Fruit fly (Drosophila melanogaster) whole organism, embryonic: ENCODE results near the gene CG14561.

Source experiments
- CG10209 ChIP-seq: fragments of 200-800 bp; sonication (Bioruptor generic); optimal IDR thresholded peaks from 3 replicates; lab custom pipeline; 2017; ENCODE audit warnings: missing biosample characterization, mild to moderate bottlenecking, missing genetic modification characterization, missing genetic modification reagents
- CG12744 ChIP-seq: fragments of 200-800 bp; sonication (Bioruptor generic); optimal IDR thresholded peaks from 2 replicates; lab custom pipeline; 2016; ENCODE audit warnings: missing biosample characterization, missing genetic modification characterization
- CG13894 ChIP-seq: fragments of 200-800 bp; sonication (Bioruptor generic); optimal IDR thresholded peaks from 3 replicates; lab custom pipeline; 2018; ENCODE audit warnings: missing biosample characterization, mild to moderate bottlenecking, missing genetic modification characterization, moderate library complexity
- CG1647 ChIP-seq: fragments of 200-800 bp; sonication (Bioruptor generic); optimal IDR thresholded peaks from 3 replicates; lab custom pipeline; 2016; ENCODE audit warnings: missing biosample characterization, missing genetic modification characterization
- CG17186 ChIP-seq: fragments of 200-800 bp; sonication (Bioruptor generic); optimal IDR thresholded peaks from 3 replicates; lab custom pipeline; 2017; ENCODE audit warnings: missing biosample characterization, missing genetic modification reagents, missing genetic modification characterization
- CG18599 ChIP-seq: fragments of 200-800 bp; sonication (Bioruptor generic); optimal IDR thresholded peaks from 3 replicates; lab custom pipeline; 2017; ENCODE audit warnings: missing biosample characterization, missing genetic modification characterization, mild to moderate bottlenecking, moderate library complexity, missing genetic modification reagents
- CG31224 ChIP-seq: fragments of 200-800 bp; sonication (Bioruptor generic); IDR thresholded peaks from 2 replicates; pipeline ENCODE4 v1.3.6; 2022; ENCODE audit warnings: missing biosample characterization, missing genetic modification characterization
- CG32532 ChIP-seq: fragments of 200-800 bp; sonication (Bioruptor generic); IDR thresholded peaks from 2 replicates; pipeline ENCODE4 v1.3.6; 2022; ENCODE audit warnings: missing biosample characterization, missing genetic modification characterization
- CG3726 ChIP-seq: fragments of 200-800 bp; sonication (Bioruptor generic); IDR thresholded peaks from 3 replicates; pipeline ENCODE4, ENCODE4 v1.3.6; 2022; ENCODE audit warnings: missing biosample characterization, missing genetic modification characterization
- CG42726 ChIP-seq: fragments of 200-800 bp; sonication (Bioruptor generic); IDR thresholded peaks from 2 replicates; pipeline ENCODE4 v1.3.6; 2022; ENCODE audit warnings: missing biosample characterization, missing genetic modification characterization; ENCODE audit not compliant: partially characterized antibody
- CG4328 ChIP-seq: fragments of 200-800 bp; sonication (Bioruptor generic); optimal IDR thresholded peaks from 3 replicates; lab custom pipeline; 2017; ENCODE audit warnings: missing biosample characterization, missing genetic modification reagents, missing genetic modification characterization
- CG6683 ChIP-seq: fragments of 200-800 bp; sonication (Bioruptor generic); optimal IDR thresholded peaks from 2 replicates; lab custom pipeline; 2017; ENCODE audit warnings: missing biosample characterization, mild to moderate bottlenecking, missing genetic modification characterization, missing genetic modification reagents
- CG6791 ChIP-seq: fragments of 200-800 bp; sonication (Bioruptor generic); IDR thresholded peaks from 3 replicates; pipeline ENCODE4 v1.3.6; 2022; ENCODE audit warnings: missing biosample characterization, missing genetic modification characterization; ENCODE audit not compliant: partially characterized antibody
- CG9932 ChIP-seq: fragments of 200-800 bp; sonication (Bioruptor generic); IDR thresholded peaks from 2 replicates; pipeline ENCODE4 v1.3.6; 2022; ENCODE audit warnings: missing biosample characterization, missing genetic modification characterization
- Dip3 ChIP-seq: fragments of 200-800 bp; sonication (Bioruptor generic); optimal IDR thresholded peaks from 3 replicates; lab custom pipeline; 2016; ENCODE audit warnings: missing biosample characterization, missing genetic modification characterization
- Fer3 ChIP-seq: fragments of 200-800 bp; sonication (Bioruptor generic); optimal IDR thresholded peaks from 2 replicates; lab custom pipeline; 2018; ENCODE audit warnings: missing biosample characterization, mild to moderate bottlenecking, missing genetic modification characterization, moderate library complexity
- Gsc ChIP-seq: fragments of 200-800 bp; sonication (Bioruptor generic); IDR thresholded peaks from 2 replicates; pipeline ENCODE4 v1.3.6; 2022; ENCODE audit warnings: missing biosample characterization, missing genetic modification characterization
- Hr39 ChIP-seq: fragments of >200 bp; optimal IDR thresholded peaks from 2 replicates; lab custom pipeline; 2017
- Lim3 ChIP-seq: fragments of 200-800 bp; sonication (Bioruptor generic); IDR thresholded peaks from 2 replicates; pipeline ENCODE4 v1.3.6; 2022; ENCODE audit warnings: missing biosample characterization, missing genetic modification characterization
- Nf-YB ChIP-seq: fragments of 200-800 bp; sonication (Bioruptor generic); optimal IDR thresholded peaks from 3 replicates; lab custom pipeline; 2019; ENCODE audit warnings: missing biosample characterization, mild to moderate bottlenecking, missing genetic modification characterization, moderate library complexity
- Sry-β ChIP-seq: fragments of 200-800 bp; sonication (Bioruptor generic); optimal IDR thresholded peaks from 2 replicates; lab custom pipeline; 2018; ENCODE audit warnings: missing biosample characterization, mild to moderate bottlenecking, missing genetic modification characterization, moderate library complexity
- Ssrp ChIP-seq: fragments of 200-800 bp; sonication (Bioruptor generic); optimal IDR thresholded peaks from 2 replicates; lab custom pipeline; 2018; ENCODE audit warnings: missing biosample characterization, mild to moderate bottlenecking, missing genetic modification characterization, moderate library complexity
- Vsx1 ChIP-seq: fragments of 200-800 bp; sonication (Bioruptor generic); optimal IDR thresholded peaks from 2 replicates; lab custom pipeline; 2017; ENCODE audit warnings: missing biosample characterization, mild to moderate bottlenecking, missing genetic modification characterization, missing genetic modification reagents
- Xbp1 ChIP-seq: fragments of 200-800 bp; sonication (Bioruptor generic); optimal IDR thresholded peaks from 3 replicates; lab custom pipeline; 2016; ENCODE audit warnings: missing biosample characterization, mild to moderate bottlenecking, missing genetic modification characterization
- YL-1 ChIP-seq: fragments of 200-800 bp; sonication (Bioruptor generic); optimal IDR thresholded peaks from 3 replicates; lab custom pipeline; 2017; ENCODE audit warnings: missing biosample characterization, mild to moderate bottlenecking, missing genetic modification characterization
- ac ChIP-seq: fragments of 200-800 bp; sonication (Bioruptor generic); optimal IDR thresholded peaks from 3 replicates; lab custom pipeline; 2017; ENCODE audit warnings: missing biosample characterization, mild to moderate bottlenecking, missing genetic modification characterization
- ato ChIP-seq: fragments of 200-800 bp; sonication (Bioruptor generic); IDR thresholded peaks from 2 replicates; pipeline ENCODE4 v1.3.6; 2022; ENCODE audit warnings: missing biosample characterization, missing genetic modification characterization; ENCODE audit not compliant: partially characterized antibody
- bcd ChIP-seq: fragments of 200-800 bp; sonication (Bioruptor generic); optimal IDR thresholded peaks from 2 replicates; lab custom pipeline; 2017; ENCODE audit warnings: missing biosample characterization, mild to moderate bottlenecking, missing genetic modification characterization
- chinmo ChIP-seq: fragments of 200-800 bp; sonication (Bioruptor generic); IDR thresholded peaks from 4 replicates; pipeline ENCODE4 v1.3.6; 2022; ENCODE audit warnings: missing biosample characterization, missing genetic modification characterization; ENCODE audit not compliant: partially characterized antibody
- crc ChIP-seq: fragments of 200-800 bp; sonication (Bioruptor generic); optimal IDR thresholded peaks from 2 replicates; lab custom pipeline; 2016; ENCODE audit warnings: missing biosample characterization, missing genetic modification characterization
- cwo ChIP-seq: fragments of 200-800 bp; sonication (Bioruptor generic); optimal IDR thresholded peaks from 3 replicates; lab custom pipeline; 2017; ENCODE audit warnings: missing biosample characterization, missing genetic modification characterization, mild to moderate bottlenecking, moderate library complexity, missing genetic modification reagents
- dmrt11E ChIP-seq: fragments of 200-800 bp; sonication (Bioruptor generic); optimal IDR thresholded peaks from 3 replicates; lab custom pipeline; 2018; ENCODE audit warnings: missing biosample characterization, mild to moderate bottlenecking, missing genetic modification characterization, moderate library complexity
- emc ChIP-seq: fragments of 200-800 bp; sonication (Bioruptor generic); optimal IDR thresholded peaks from 2 replicates; lab custom pipeline; 2016; ENCODE audit warnings: missing biosample characterization, missing genetic modification characterization
- gce ChIP-seq: fragments of 200-800 bp; sonication (Bioruptor generic); IDR thresholded peaks from 3 replicates; pipeline ENCODE4 v1.3.6; 2022; ENCODE audit warnings: missing biosample characterization, missing genetic modification characterization
- gfzf ChIP-seq: fragments of 200-800 bp; sonication (Bioruptor generic); optimal IDR thresholded peaks from 2 replicates; lab custom pipeline; 2016; ENCODE audit warnings: missing biosample characterization, mild to moderate bottlenecking, missing genetic modification characterization, moderate library complexity
- grn ChIP-seq: fragments of 200-800 bp; sonication (Bioruptor generic); optimal IDR thresholded peaks from 3 replicates; lab custom pipeline; 2017; ENCODE audit warnings: missing biosample characterization, missing genetic modification characterization
- gt ChIP-seq: fragments of 200-800 bp; sonication (Bioruptor generic); IDR thresholded peaks from 2 replicates; pipeline ENCODE4 v1.3.6; 2022; ENCODE audit warnings: missing biosample characterization, missing genetic modification characterization
- inv ChIP-seq: fragments of 200-800 bp; sonication (Bioruptor generic); IDR thresholded peaks from 2 replicates; pipeline ENCODE4 v1.3.6; 2022; ENCODE audit warnings: missing biosample characterization, missing genetic modification characterization; ENCODE audit not compliant: partially characterized antibody
- kay ChIP-seq: fragments of 200-800 bp; sonication (Bioruptor generic); optimal IDR thresholded peaks from 2 replicates; lab custom pipeline; 2016; ENCODE audit warnings: missing biosample characterization, missing genetic modification characterization
- lab ChIP-seq: fragments of 200-800 bp; sonication (Bioruptor generic); optimal IDR thresholded peaks from 3 replicates; lab custom pipeline; 2017; ENCODE audit warnings: missing biosample characterization, missing genetic modification characterization, mild to moderate bottlenecking, moderate library complexity, missing genetic modification reagents
- lbe ChIP-seq: fragments of 200-800 bp; sonication (Bioruptor generic); optimal IDR thresholded peaks from 2 replicates; lab custom pipeline; 2016; ENCODE audit warnings: missing biosample characterization, mild to moderate bottlenecking, missing genetic modification characterization
- lmd ChIP-seq: fragments of 200-800 bp; sonication (Bioruptor generic); IDR thresholded peaks from 2 replicates; pipeline ENCODE4 v1.3.6; 2022; ENCODE audit warnings: missing biosample characterization, missing genetic modification characterization
- mld ChIP-seq: fragments of 200-800 bp; sonication (Bioruptor generic); IDR thresholded peaks from 3 replicates; pipeline ENCODE4 v1.3.6; 2022; ENCODE audit warnings: missing biosample characterization, missing genetic modification characterization; ENCODE audit not compliant: partially characterized antibody
- odd ChIP-seq: fragments of 200-800 bp; sonication (Bioruptor generic); optimal IDR thresholded peaks from 2 replicates; lab custom pipeline; 2017; ENCODE audit warnings: missing biosample characterization, mild to moderate bottlenecking, missing genetic modification characterization
- pita ChIP-seq: fragments of 200-800 bp; sonication (Bioruptor generic); optimal IDR thresholded peaks from 2 replicates; lab custom pipeline; 2017; ENCODE audit warnings: missing biosample characterization, mild to moderate bottlenecking, missing genetic modification characterization
- row ChIP-seq: fragments of 200-800 bp; sonication (Bioruptor generic); IDR thresholded peaks from 3 replicates; pipeline ENCODE4 v1.3.6; 2022; ENCODE audit warnings: missing biosample characterization, missing genetic modification characterization
- salm ChIP-seq: fragments of 200-800 bp; sonication (Bioruptor generic); optimal IDR thresholded peaks from 2 replicates; lab custom pipeline; 2018; ENCODE audit warnings: missing biosample characterization, mild to moderate bottlenecking, missing genetic modification characterization
- tll ChIP-seq, 2 experiments: fragments of 200-800 bp in 1 of 2; fragments of >200 bp in 1 of 2; sonication (Bioruptor generic) in 1 of 2; optimal IDR thresholded peaks; 2 replicates each; lab custom pipeline; 2017 to 2019; ENCODE audit warnings: missing biosample characterization in 2 of 2, missing genetic modification characterization in 2 of 2, mild to moderate bottlenecking in 1 of 2, moderate library complexity in 1 of 2
- unc-4 ChIP-seq: fragments of 200-800 bp; sonication (Bioruptor generic); IDR thresholded peaks from 2 replicates; pipeline ENCODE4 v1.3.6; 2022; ENCODE audit warnings: missing biosample characterization, missing genetic modification characterization; ENCODE audit not compliant: partially characterized antibody
- vfl ChIP-seq: fragments of 200-800 bp; sonication (Bioruptor generic); optimal IDR thresholded peaks from 2 replicates; lab custom pipeline; 2016; ENCODE audit warnings: missing biosample characterization, missing genetic modification characterization

The CG14561 gene

dm6 chr3L:22065694-22066093 is at the start of gene CG14561 (continued):
- TF ChIP-seq Ssrp (tag; lab: Kevin White, UChicago) (no peak), CG12744 (no peak), CG9932 (GFP tag; lab: Robert Waterston, UW) (peak; percentile 72), CG10209 (no peak), pita (GFP tag; lab: Kevin White, UChicago) (no peak), lab (GFP tag; lab: Kevin White, UChicago) (no peak), CG3726 (GFP tag; lab: Robert Waterston, UW) (no peak), lbe (GFP tag; lab: Kevin White, UChicago) (no peak), CG6791 (GFP tag; lab: Robert Waterston, UW) (peak; percentile 96), inv (peak; percentile 90), Sry-β (GFP tag; lab: Kevin White, UChicago) (peak; percentile 61), salm (tag; lab: Kevin White, UChicago) (no peak), CG42726 (GFP tag; lab: Robert Waterston, UW) (peak; percentile 94), unc-4 (peak; percentile 90), ato (GFP tag; lab: Robert Waterston, UW) (peak; percentile 84), mld (GFP tag; lab: Robert Waterston, UW) (peak; percentile 92), odd (GFP tag; lab: Kevin White, UChicago) (no peak), grn (GFP tag; lab: Kevin White, UChicago) (no peak), emc (GFP tag; lab: Kevin White, UChicago) (no peak), CG31224 (GFP tag; lab: Robert Waterston, UW) (no peak), Nf-YB (GFP tag; lab: Kevin White, UChicago) (no peak), vfl (GFP tag; lab: Kevin White, UChicago) (no peak), CG13894 (tag; lab: Kevin White, UChicago) (no peak), lmd (GFP tag; lab: Robert Waterston, UW) (no peak), ac (no peak), cwo (GFP tag; lab: Kevin White, UChicago) (no peak), bcd (GFP tag; lab: Kevin White, UChicago) (no peak), dmrt11E (tag; lab: Kevin White, UChicago) (no peak), CG4328 (GFP tag; lab: Kevin White, UChicago) (no peak), gt (GFP tag; lab: Robert Waterston, UW) (no peak), kay (GFP tag; lab: Kevin White, UChicago) (no peak), YL-1 (GFP tag; lab: Kevin White, UChicago) (peak; percentile 28), CG32532 (GFP tag; lab: Robert Waterston, UW) (no peak), row (GFP tag; lab: Robert Waterston, UW) (peak; percentile 80), Vsx1 (GFP tag; lab: Kevin White, UChicago) (no peak), tll (GFP tag; optimal IDR thresholded peaks at IDR 0.05; lab: Kevin White, UChicago) (peak in 1 of 2 experiments; percentile 36), Gsc (no peak), chinmo (GFP tag; lab: Robert Waterston, UW) (peak; percentile 83; the same call in 2 of the 4 replicates), Xbp1 (GFP tag; lab: Kevin White, UChicago) (peak; percentile 38), Dip3 (GFP tag; lab: Kevin White, UChicago) (no peak), Lim3 (no peak), CG6683 (no peak), CG17186 (GFP tag; lab: Kevin White, UChicago) (peak; percentile 59), CG18599 (GFP tag; lab: Kevin White, UChicago) (no peak), gce (GFP tag; lab: Robert Waterston, UW) (no peak), Fer3 (no peak), Hr39 (lab: Kevin White, UChicago) (no peak), gfzf (GFP tag; lab: Kevin White, UChicago) (peak; percentile 40), crc (GFP tag; lab: Kevin White, UChicago) (no peak), CG1647 (GFP tag; lab: Kevin White, UChicago) (peak; percentile 18)
